Worm (Caenorhabditis elegans): ENCODE data around the gene sre-45.

DNA sequence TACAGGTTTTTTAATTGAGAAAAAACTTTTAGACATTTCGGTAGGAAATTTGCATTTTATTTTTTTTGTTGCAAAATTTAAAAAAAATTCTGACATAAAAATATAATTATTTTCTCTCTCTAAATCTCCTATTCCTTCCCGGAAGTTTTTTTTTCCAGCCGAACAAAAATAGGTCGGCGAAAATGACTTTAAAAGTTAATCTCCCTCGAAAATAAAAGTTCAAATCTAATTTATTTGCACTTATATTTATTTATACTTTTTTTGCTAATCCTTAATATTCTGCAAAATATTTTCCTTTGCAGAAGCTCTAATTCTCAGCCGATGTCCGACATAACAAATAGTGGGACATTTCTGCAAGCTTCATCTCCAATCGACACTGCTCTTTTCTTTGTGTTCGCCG lies 16.1 kb upstream of the sre-45 start, which contains the start of gene F45H10.5:
- no peak for TF ChIP-seq ets-7 (tag; optimal IDR thresholded peaks at IDR 0.05)
- no peak for TF ChIP-seq tbx-11 (GFP tag; IDR thresholded peaks at IDR 0.05)
- TF ChIP-seq ceh-13 (GFP tag; optimal IDR thresholded peaks at IDR 0.05) = no peak
- no peak for TF ChIP-seq pes-1 (GFP tag; IDR thresholded peaks at IDR 0.05)
- no peak for TF ChIP-seq tbx-37 (GFP tag; conservative IDR thresholded peaks at IDR 0.05)
- TF ChIP-seq F13C5.2 (tag; optimal IDR thresholded peaks at IDR 0.05) = no peak

Data from whole organism, early embryonic.